Worm (Caenorhabditis elegans) whole organism, L3 larva: ENCODE results near the gene K10C9.4.

Experiments
- R02D3.7 ChIP-seq: fragments of 150-350 bp; optimal IDR thresholded peaks from 2 replicates; lab custom pipeline; 2014; ENCODE audit warnings: missing biosample characterization, missing genetic modification characterization
- ZK546.5 ChIP-seq: sonication (generic microtip); optimal IDR thresholded peaks from 2 replicates; lab custom pipeline; 2017; ENCODE audit warnings: missing biosample characterization, missing genetic modification characterization
- aly-2 ChIP-seq: fragments of 150-350 bp; optimal IDR thresholded peaks from 2 replicates; lab custom pipeline; 2014; ENCODE audit warnings: missing biosample characterization, missing genetic modification characterization
- ama-1 ChIP-seq: fragments of 150-350 bp; optimal IDR thresholded peaks from 2 replicates; lab custom pipeline; 2018
- ceh-28 ChIP-seq: fragments of 150-350 bp; optimal IDR thresholded peaks from 2 replicates; lab custom pipeline; 2014; ENCODE audit warnings: missing biosample characterization, missing genetic modification reagents, missing genetic modification characterization
- ceh-82 ChIP-seq: fragments of 150-350 bp; optimal IDR thresholded peaks from 2 replicates; lab custom pipeline; 2014; ENCODE audit warnings: missing biosample characterization, missing genetic modification characterization
- egl-27 ChIP-seq: sonication (generic microtip); optimal IDR thresholded peaks from 4 replicates; lab custom pipeline; 2017; ENCODE audit warnings: missing biosample characterization, missing genetic modification reagents, missing genetic modification characterization
- elt-1 ChIP-seq: fragments of 150-350 bp; optimal IDR thresholded peaks from 2 replicates; lab custom pipeline; 2014; ENCODE audit warnings: missing biosample characterization, missing genetic modification characterization
- elt-2 ChIP-seq: sonication (generic microtip); optimal IDR thresholded peaks from 2 replicates; lab custom pipeline; 2016; ENCODE audit warnings: missing genetic modification reagents, mild to moderate bottlenecking, missing genetic modification characterization, missing compliant biosample characterization
- elt-3 ChIP-seq, 3 experiments: fragments of 150-350 bp in 1 of 3; sonication (generic microtip) in 2 of 3; optimal IDR thresholded peaks; 2 replicates in 2 of 3; 4 replicates in 1 of 3; lab custom pipeline; 2014 to 2017; ENCODE audit warnings: missing biosample characterization in 3 of 3, missing genetic modification characterization in 3 of 3
- fkh-10 ChIP-seq: sonication (generic microtip); optimal IDR thresholded peaks from 2 replicates; lab custom pipeline; 2017; ENCODE audit warnings: missing biosample characterization, missing genetic modification reagents, missing genetic modification characterization
- fkh-2 ChIP-seq: fragments of 150-350 bp; optimal IDR thresholded peaks from 2 replicates; lab custom pipeline; 2014; ENCODE audit warnings: missing biosample characterization, missing genetic modification reagents, missing genetic modification characterization
- fos-1 ChIP-seq: fragments of 150-350 bp; optimal IDR thresholded peaks from 2 replicates; lab custom pipeline; 2014; ENCODE audit warnings: missing biosample characterization, missing genetic modification characterization
- hmg-11 ChIP-seq: sonication (generic microtip); optimal IDR thresholded peaks from 2 replicates; lab custom pipeline; 2016; ENCODE audit warnings: missing genetic modification characterization, missing compliant biosample characterization
- lin-15B ChIP-seq: fragments of 150-350 bp; optimal IDR thresholded peaks from 2 replicates; lab custom pipeline; 2014; ENCODE audit warnings: missing biosample characterization, missing genetic modification characterization
- mml-1 ChIP-seq: fragments of 150-350 bp; sonication (generic microtip); optimal IDR thresholded peaks from 3 replicates; lab custom pipeline; 2014; ENCODE audit warnings: missing biosample characterization, missing genetic modification characterization
- nfya-1 ChIP-seq: sonication (generic microtip); optimal IDR thresholded peaks from 2 replicates; lab custom pipeline; 2017; ENCODE audit warnings: missing genetic modification characterization, mild to moderate bottlenecking, missing compliant biosample characterization, antibody characterized with exemption, moderate library complexity; ENCODE audit not compliant: insufficient read depth
- nhr-11 ChIP-seq: fragments of 150-350 bp; optimal IDR thresholded peaks from 2 replicates; lab custom pipeline; 2014; ENCODE audit warnings: missing biosample characterization, missing genetic modification characterization
- nhr-23 ChIP-seq: fragments of 150-350 bp; optimal IDR thresholded peaks from 2 replicates; lab custom pipeline; 2014; ENCODE audit warnings: missing biosample characterization, missing genetic modification reagents, missing genetic modification characterization
- nhr-28 ChIP-seq: fragments of 150-350 bp; optimal IDR thresholded peaks from 2 replicates; lab custom pipeline; 2014; ENCODE audit warnings: missing biosample characterization, missing genetic modification characterization
- nhr-43 ChIP-seq: sonication (generic microtip); optimal IDR thresholded peaks from 2 replicates; lab custom pipeline; 2016; ENCODE audit warnings: mild to moderate bottlenecking, missing genetic modification characterization, missing compliant biosample characterization; ENCODE audit not compliant: poor library complexity, severe bottlenecking
- nhr-67 ChIP-seq: fragments of 150-350 bp; optimal IDR thresholded peaks from 2 replicates; lab custom pipeline; 2014; ENCODE audit warnings: missing biosample characterization, missing genetic modification characterization
- nhr-76 ChIP-seq: fragments of 150-350 bp; sonication (generic microtip); optimal IDR thresholded peaks from 5 replicates; lab custom pipeline; 2014; ENCODE audit warnings: missing biosample characterization, missing genetic modification characterization
- nhr-77 ChIP-seq: fragments of 150-350 bp; optimal IDR thresholded peaks from 2 replicates; lab custom pipeline; 2014; ENCODE audit warnings: missing biosample characterization, missing genetic modification characterization
- pqm-1 ChIP-seq: fragments of 150-350 bp; optimal IDR thresholded peaks from 2 replicates; lab custom pipeline; 2017; ENCODE audit warnings: missing biosample characterization, missing genetic modification characterization, inconsistent platforms
- sea-2 ChIP-seq: fragments of 150-350 bp; sonication (generic microtip); optimal IDR thresholded peaks from 4 replicates; lab custom pipeline; 2014; ENCODE audit warnings: missing biosample characterization, missing genetic modification reagents, missing genetic modification characterization
- skn-1 ChIP-seq: fragments of 150-350 bp; optimal IDR thresholded peaks from 2 replicates; lab custom pipeline; 2014; ENCODE audit warnings: missing biosample characterization, missing genetic modification characterization
- snpc-4 ChIP-seq: fragments of 150-350 bp; optimal IDR thresholded peaks from 2 replicates; lab custom pipeline; 2014; ENCODE audit warnings: missing biosample characterization, missing genetic modification characterization
- tbx-2 ChIP-seq: sonication (generic microtip); optimal IDR thresholded peaks from 2 replicates; lab custom pipeline; 2016; ENCODE audit warnings: mild to moderate bottlenecking, missing genetic modification characterization, missing compliant biosample characterization
- unc-39 ChIP-seq: sonication (generic microtip); optimal IDR thresholded peaks from 4 replicates; lab custom pipeline; 2017; ENCODE audit warnings: missing biosample characterization, missing genetic modification characterization
- unc-62 ChIP-seq: fragments of 150-350 bp; sonication (generic microtip); optimal IDR thresholded peaks from 4 replicates; lab custom pipeline; 2014; ENCODE audit warnings: missing biosample characterization, missing genetic modification reagents, missing genetic modification characterization

K10C9.4 gene

DNA sequence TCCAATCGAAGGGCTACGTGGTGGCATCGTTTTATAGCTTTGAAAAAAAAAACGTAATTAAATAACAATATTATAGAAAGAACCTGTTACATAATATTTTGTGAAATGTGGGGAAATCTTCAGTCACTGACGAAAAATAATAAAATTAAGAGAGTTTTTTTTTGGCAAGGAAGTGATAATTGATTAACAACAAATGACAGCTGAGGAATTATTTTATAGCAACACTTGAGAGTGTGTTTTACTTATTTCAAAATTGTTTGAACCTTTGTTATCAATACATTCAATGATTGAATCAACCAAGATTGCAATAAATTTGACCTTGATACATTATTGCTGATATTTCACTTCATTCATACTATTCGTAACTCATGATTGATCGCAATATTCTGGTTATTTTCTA is 31.2 kb upstream of the K10C9.4 start, which contains the start of gene Y50D4B.6:
Gene Y50D4B.6, plus strand, starts transcription at position 301 of the 400 bp plus-strand sequence.
- no peak for TF ChIP-seq nhr-77 (tag; lab: Kevin White, UChicago)
- no peak for TF ChIP-seq ceh-82 (tag; lab: Kevin White, UChicago)
- no peak for TF ChIP-seq egl-27 (tag; lab: Kevin White, UChicago)
- TF ChIP-seq R02D3.7 (tag; lab: Kevin White, UChicago) = no peak
- TF ChIP-seq lin-15B (tag; lab: Kevin White, UChicago) = no peak
- no peak for TF ChIP-seq pqm-1
- no peak for TF ChIP-seq fos-1 (tag; lab: Kevin White, UChicago)
- no peak for TF ChIP-seq fkh-10 (GFP tag; lab: Kevin White, UChicago)
- no peak for TF ChIP-seq nfya-1
- TF ChIP-seq tbx-2 (tag; lab: Kevin White, UChicago) = no peak
- no peak for TF ChIP-seq unc-39 (tag; lab: Kevin White, UChicago)
- no peak for TF ChIP-seq snpc-4 (tag; lab: Kevin White, UChicago)

DNA sequence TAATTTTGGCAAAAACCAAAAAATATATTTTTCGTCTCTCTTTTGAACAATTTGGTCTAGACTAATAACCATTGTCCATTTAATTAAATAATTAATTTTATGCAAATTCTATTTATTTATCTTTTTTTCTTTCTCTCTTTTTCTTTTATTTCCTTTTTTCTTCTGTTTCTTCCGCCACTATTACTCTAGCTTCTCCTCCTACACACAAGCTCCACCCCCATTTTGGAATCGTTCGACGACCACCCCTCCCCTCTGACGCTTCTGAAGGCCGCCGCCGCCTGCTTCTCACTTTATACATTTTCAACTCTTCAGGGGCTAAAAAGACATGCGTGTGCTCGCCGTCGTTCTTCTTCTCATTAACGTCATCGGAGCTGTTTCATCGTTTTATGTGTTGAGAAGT is 22.1 kb upstream of the K10C9.4 start, which contains the start of gene K10C9.1:
Gene K10C9.1, plus strand, starts transcription at position 301 of the 400 bp plus-strand sequence.
- TF ChIP-seq fkh-2 (tag; lab: Kevin White, UChicago) = no peak
- no peak for TF ChIP-seq nhr-11 (tag; lab: Kevin White, UChicago)
- no peak for TF ChIP-seq nhr-76 (tag; lab: Kevin White, UChicago)

DNA sequence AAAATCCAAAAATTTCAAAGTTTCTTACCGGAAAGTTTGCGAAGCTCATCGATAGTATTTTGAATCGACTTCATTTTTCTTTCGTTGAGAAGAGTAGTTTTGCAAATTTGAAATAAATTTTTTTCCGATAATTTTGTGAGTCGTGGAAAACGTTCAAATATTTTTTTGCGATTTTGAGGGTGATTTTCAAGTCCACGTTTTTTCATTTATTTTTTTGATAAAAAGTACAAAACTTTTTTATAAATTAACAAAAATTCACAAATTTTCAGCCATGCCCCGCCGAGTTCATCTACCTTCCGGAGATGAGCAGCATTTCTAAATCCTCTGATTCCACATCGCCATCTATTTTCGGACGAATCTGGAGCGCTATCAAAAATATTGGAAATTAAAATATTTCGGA is 14.7 kb upstream of the K10C9.4 start, which contains the start of gene K10C9.7:
Gene K10C9.7, minus strand, starts transcription at position 101 of the 400 bp plus-strand sequence.
- TF ChIP-seq ceh-28 (tag; lab: Kevin White, UChicago) (no peak), nhr-28 (tag; lab: Kevin White, UChicago) (no peak), elt-1 (tag; lab: Kevin White, UChicago) (no peak), sea-2 (GFP tag; lab: Kevin White, UChicago) (no peak), nhr-76 (tag; lab: Kevin White, UChicago) (no peak), aly-2 (tag; lab: Kevin White, UChicago) (no peak)

DNA sequence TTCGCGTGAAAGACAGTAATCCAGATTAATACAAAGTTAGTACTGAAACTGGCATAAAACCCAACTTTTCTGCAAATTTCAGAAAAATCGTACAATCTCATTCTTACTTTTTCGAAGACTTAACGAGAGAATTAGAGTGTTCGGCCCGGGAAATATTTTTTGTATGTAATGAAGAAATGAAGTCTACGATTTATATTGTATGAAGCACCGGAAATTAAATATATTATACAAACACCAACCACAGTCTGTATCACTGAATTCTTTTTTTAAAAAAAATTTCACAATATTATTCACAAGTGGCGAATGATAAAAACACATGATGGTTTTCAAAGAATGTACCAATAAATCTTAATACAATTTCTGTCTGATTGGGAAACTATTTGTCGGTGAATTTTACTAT is 11.7 kb upstream of the K10C9.4 start, which contains the start of gene str-67:
Gene str-67, minus strand, starts transcription at position 101 of the 400 bp plus-strand sequence.
- TF ChIP-seq nhr-77 (tag; lab: Kevin White, UChicago) (no peak), nhr-43 (tag; lab: Kevin White, UChicago) (no peak), nhr-76 (tag; lab: Kevin White, UChicago) (no peak), sea-2 (GFP tag; lab: Kevin White, UChicago) (no peak), ZK546.5 (tag; lab: Kevin White, UChicago) (no peak), hmg-11 (tag; lab: Kevin White, UChicago) (no peak), snpc-4 (tag; lab: Kevin White, UChicago) (no peak), unc-62 (GFP tag; lab: Kevin White, UChicago) (no peak), ama-1 (no peak), elt-3 (tag; optimal IDR thresholded peaks at IDR 0.05; lab: Kevin White, UChicago) (no peak), skn-1 (no peak)

DNA sequence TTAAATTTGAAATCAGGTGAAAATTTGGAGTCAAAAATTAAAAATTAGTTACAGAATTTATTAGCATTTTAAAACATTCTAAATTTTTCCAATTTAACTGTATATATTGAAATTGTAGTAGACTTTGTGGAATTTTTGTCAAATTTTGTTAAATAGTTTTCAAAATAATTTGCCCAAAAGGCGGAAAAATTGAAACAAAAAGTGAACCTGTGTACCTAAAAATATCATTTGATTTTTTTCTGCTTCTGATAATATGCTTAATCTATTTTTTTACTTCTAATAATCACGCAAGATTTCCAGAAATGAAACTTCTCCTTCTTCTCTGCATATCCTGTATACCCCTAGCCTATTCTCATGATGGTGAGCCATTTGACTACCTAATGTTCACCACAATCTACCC is 8.5 kb upstream of the K10C9.4 start, which contains the start of gene rnst-2:
Gene rnst-2, plus strand, starts transcription at position 301 of the 400 bp plus-strand sequence.
- TF ChIP-seq nhr-67 (tag; lab: Kevin White, UChicago) (no peak), unc-62 (GFP tag; lab: Kevin White, UChicago) (no peak)

DNA sequence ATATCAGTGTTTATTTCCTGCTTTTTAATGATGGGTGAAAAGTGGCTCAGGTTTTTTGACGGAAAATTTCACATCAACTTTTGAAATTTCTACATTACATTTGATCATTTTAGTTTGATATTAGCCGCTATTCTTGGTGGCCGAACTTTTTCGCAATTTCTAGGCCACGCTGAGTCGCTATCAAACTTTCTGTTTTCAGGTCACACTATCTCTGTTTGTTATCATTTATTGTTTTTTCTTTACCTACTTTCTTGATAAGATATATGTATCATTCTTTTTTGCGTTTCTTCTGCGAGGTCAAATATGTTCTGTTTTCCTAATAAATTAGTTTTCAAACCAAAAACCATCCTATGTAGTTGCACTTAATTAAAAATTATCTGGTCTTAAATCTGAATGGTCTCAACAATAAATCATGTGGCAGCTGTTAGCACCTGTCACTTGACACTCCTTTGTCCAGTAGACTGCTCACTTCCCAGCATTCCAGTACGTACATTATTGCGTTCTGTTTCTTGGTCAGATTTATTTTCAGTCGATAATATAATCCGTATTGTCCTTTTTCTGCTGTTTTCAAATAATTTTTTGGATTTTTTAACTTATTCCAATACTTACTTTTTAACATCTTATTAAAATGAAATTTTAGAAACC is 7.5 kb upstream of the K10C9.4 start:
- peak; percentile 68 for TF ChIP-seq nhr-23
- peak; percentile 74 for TF ChIP-seq pqm-1
- TF ChIP-seq nfya-1 = no peak
- TF ChIP-seq snpc-4 (tag; lab: Kevin White, UChicago) = peak; percentile 23
- TF ChIP-seq elt-2 (tag; lab: Kevin White, UChicago) = peak; percentile 83
- peak; percentile 40 for TF ChIP-seq ceh-28 (tag; lab: Kevin White, UChicago)
- TF ChIP-seq elt-3 (tag; optimal IDR thresholded peaks at IDR 0.05; lab: Kevin White, UChicago) = peak in 1 of 3 experiments; percentile 23
- no peak for TF ChIP-seq mml-1 (tag; lab: Kevin White, UChicago)
- TF ChIP-seq egl-27 (tag; lab: Kevin White, UChicago) = no peak
- TF ChIP-seq lin-15B (tag; lab: Kevin White, UChicago) = peak; percentile 17
